Fruit fly (Drosophila melanogaster) whole organism: ENCODE measurements around the gene Pp2A-29B.

Experiments used
- CG8478 ChIP-seq: fragments of >200 bp; optimal IDR thresholded peaks from 2 replicates; lab custom pipeline; 2018; ENCODE audit warnings: inconsistent platforms
- Dll ChIP-seq: fragments of >200 bp; optimal IDR thresholded peaks from 2 replicates; lab custom pipeline; 2017

DNA sequence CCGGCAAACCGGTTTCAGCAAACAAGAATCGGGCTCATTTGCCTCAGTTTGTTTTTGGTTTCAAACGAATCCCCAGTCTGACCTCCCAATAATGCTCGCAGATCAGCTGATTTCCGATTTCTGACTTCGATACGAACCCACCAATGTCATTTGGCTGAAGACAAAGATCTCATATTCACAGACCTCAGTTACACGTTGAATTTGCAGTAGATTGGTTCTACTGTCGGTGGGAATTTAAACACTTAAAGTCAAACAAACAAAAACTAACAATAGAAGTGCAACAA lies 38.6 kb upstream of the Pp2A-29B start, which contains the start of gene CG14275:
- no peak for TF ChIP-seq Dll
- TF ChIP-seq CG8478 (lab: Kevin White, UChicago), result no peak
